Fruit fly (Drosophila melanogaster) whole organism, embryonic: Measurements from ENCODE around the gene CG3566.

ENCODE experiments used
- BtbVII ChIP-seq: fragments of 200-800 bp; sonication (Bioruptor generic); optimal IDR thresholded peaks from 3 replicates; lab custom pipeline; 2017; ENCODE audit warnings: missing biosample characterization, mild to moderate bottlenecking, missing genetic modification characterization
- CG10209 ChIP-seq: fragments of 200-800 bp; sonication (Bioruptor generic); optimal IDR thresholded peaks from 3 replicates; lab custom pipeline; 2017; ENCODE audit warnings: missing biosample characterization, mild to moderate bottlenecking, missing genetic modification characterization, missing genetic modification reagents
- CG10274 ChIP-seq: fragments of 200-800 bp; sonication (Bioruptor generic); optimal IDR thresholded peaks from 3 replicates; lab custom pipeline; 2017; ENCODE audit warnings: missing biosample characterization, mild to moderate bottlenecking, missing genetic modification characterization
- CG11696 ChIP-seq: fragments of 200-800 bp; sonication (Bioruptor generic); IDR thresholded peaks from 2 replicates; pipeline ENCODE4 v1.3.6; 2022; ENCODE audit warnings: missing biosample characterization, missing genetic modification characterization
- CG12219 ChIP-seq: fragments of 200-800 bp; sonication (Bioruptor generic); optimal IDR thresholded peaks from 3 replicates; lab custom pipeline; 2018; ENCODE audit warnings: missing biosample characterization, mild to moderate bottlenecking, missing genetic modification characterization
- CG13424 ChIP-seq: fragments of 200-800 bp; sonication (Bioruptor generic); optimal IDR thresholded peaks from 2 replicates; lab custom pipeline; 2019; ENCODE audit warnings: missing biosample characterization, mild to moderate bottlenecking, missing genetic modification characterization, moderate library complexity
- CG15696 ChIP-seq: fragments of 200-800 bp; sonication (Bioruptor generic); optimal IDR thresholded peaks from 2 replicates; lab custom pipeline; 2019; ENCODE audit warnings: missing biosample characterization, mild to moderate bottlenecking, missing genetic modification characterization, moderate library complexity
- CG17186 ChIP-seq: fragments of 200-800 bp; sonication (Bioruptor generic); optimal IDR thresholded peaks from 3 replicates; lab custom pipeline; 2017; ENCODE audit warnings: missing biosample characterization, missing genetic modification reagents, missing genetic modification characterization
- CG17385 ChIP-seq: fragments of 200-800 bp; sonication (Bioruptor generic); optimal IDR thresholded peaks from 3 replicates; lab custom pipeline; 2018; ENCODE audit warnings: missing biosample characterization, mild to moderate bottlenecking, missing genetic modification characterization
- CG18011 ChIP-seq: fragments of 200-800 bp; sonication (Bioruptor generic); optimal IDR thresholded peaks from 2 replicates; lab custom pipeline; 2017; ENCODE audit warnings: missing biosample characterization, missing genetic modification characterization, mild to moderate bottlenecking, moderate library complexity, missing genotype
- CG2129 ChIP-seq: fragments of 200-800 bp; sonication (Bioruptor generic); IDR thresholded peaks from 2 replicates; pipeline ENCODE4 v1.3.6; 2022; ENCODE audit warnings: missing biosample characterization, missing genetic modification characterization; ENCODE audit not compliant: partially characterized antibody
- CG2202 ChIP-seq: fragments of 200-800 bp; sonication (Bioruptor generic); optimal IDR thresholded peaks from 2 replicates; lab custom pipeline; 2018; ENCODE audit warnings: missing biosample characterization, mild to moderate bottlenecking, missing genetic modification characterization
- CG30403 ChIP-seq: fragments of 200-800 bp; sonication (Bioruptor generic); optimal IDR thresholded peaks from 3 replicates; lab custom pipeline; 2016; ENCODE audit warnings: missing biosample characterization, missing genetic modification characterization
- CG3065 ChIP-seq: fragments of 200-800 bp; sonication (Bioruptor generic); optimal IDR thresholded peaks from 2 replicates; lab custom pipeline; 2016; ENCODE audit warnings: missing biosample characterization, missing genetic modification characterization
- CG6765 ChIP-seq: fragments of 200-800 bp; sonication (Bioruptor generic); optimal IDR thresholded peaks from 3 replicates; lab custom pipeline; 2017; ENCODE audit warnings: missing biosample characterization, mild to moderate bottlenecking, missing genetic modification characterization
- CG6813 ChIP-seq: fragments of 200-800 bp; sonication (Bioruptor generic); optimal IDR thresholded peaks from 2 replicates; lab custom pipeline; 2017; ENCODE audit warnings: missing biosample characterization, missing genetic modification characterization, mild to moderate bottlenecking, moderate library complexity, missing genetic modification reagents
- CG8944 ChIP-seq: fragments of 200-800 bp; sonication (Bioruptor generic); optimal IDR thresholded peaks from 3 replicates; lab custom pipeline; 2016; ENCODE audit warnings: missing biosample characterization, missing genetic modification characterization
- CG9215 ChIP-seq: fragments of 200-800 bp; sonication (Bioruptor generic); IDR thresholded peaks from 2 replicates; pipeline ENCODE4 v1.3.6; 2022; ENCODE audit warnings: missing biosample characterization, missing genetic modification characterization
- D19A ChIP-seq: fragments of 200-800 bp; optimal IDR thresholded peaks from 3 replicates; lab custom pipeline; 2019; ENCODE audit warnings: missing biosample characterization, mild to moderate bottlenecking, missing genetic modification characterization, moderate library complexity
- Dek ChIP-seq: fragments of 200-800 bp; sonication (Bioruptor generic); optimal IDR thresholded peaks from 3 replicates; lab custom pipeline; 2019; ENCODE audit warnings: missing biosample characterization, mild to moderate bottlenecking, missing genetic modification characterization, moderate library complexity
- Doc3 ChIP-seq: fragments of 200-800 bp; sonication (Bioruptor generic); IDR thresholded peaks from 3 replicates; pipeline ENCODE4 v1.3.6; 2022; ENCODE audit warnings: missing biosample characterization, missing genetic modification characterization; ENCODE audit not compliant: partially characterized antibody
- Eip74EF ChIP-seq, 2 experiments: fragments of 200-800 bp in 1 of 2; fragments of >200 bp in 1 of 2; sonication (Bioruptor generic) in 1 of 2; optimal IDR thresholded peaks; 2 replicates each; lab custom pipeline; 2017 to 2019; ENCODE audit warnings: missing biosample characterization in 2 of 2, missing genetic modification characterization in 2 of 2, mild to moderate bottlenecking in 1 of 2, moderate library complexity in 1 of 2
- Fer3 ChIP-seq: fragments of 200-800 bp; sonication (Bioruptor generic); optimal IDR thresholded peaks from 2 replicates; lab custom pipeline; 2018; ENCODE audit warnings: missing biosample characterization, mild to moderate bottlenecking, missing genetic modification characterization, moderate library complexity
- Gsc ChIP-seq: fragments of 200-800 bp; sonication (Bioruptor generic); IDR thresholded peaks from 2 replicates; pipeline ENCODE4 v1.3.6; 2022; ENCODE audit warnings: missing biosample characterization, missing genetic modification characterization
- HHEX ChIP-seq: fragments of 200-800 bp; sonication (Bioruptor generic); optimal IDR thresholded peaks from 3 replicates; lab custom pipeline; 2017; ENCODE audit warnings: missing biosample characterization, mild to moderate bottlenecking, missing genetic modification characterization, missing genetic modification reagents
- Hand ChIP-seq: fragments of 200-800 bp; sonication (Bioruptor generic); optimal IDR thresholded peaks from 2 replicates; lab custom pipeline; 2017; ENCODE audit warnings: mild to moderate bottlenecking, missing biosample characterization, missing genetic modification reagents, missing genetic modification characterization
- Oaz ChIP-seq: fragments of 200-800 bp; sonication (Bioruptor generic); IDR thresholded peaks from 2 replicates; pipeline ENCODE4 v1.3.6; 2022; ENCODE audit warnings: missing biosample characterization, missing genetic modification characterization
- Sry-δ ChIP-seq: fragments of 200-800 bp; sonication (Bioruptor generic); optimal IDR thresholded peaks from 2 replicates; lab custom pipeline; 2016; ENCODE audit warnings: missing biosample characterization, missing genetic modification characterization
- Tbp ChIP-seq: fragments of >200 bp; optimal IDR thresholded peaks from 2 replicates; lab custom pipeline; 2018; ENCODE audit warnings: missing biosample characterization, missing genetic modification characterization
- ap ChIP-seq: fragments of 200-800 bp; sonication (Bioruptor generic); IDR thresholded peaks from 2 replicates; pipeline ENCODE4 v1.3.6; 2022; ENCODE audit warnings: missing biosample characterization, missing genetic modification characterization
- az2 ChIP-seq: fragments of 200-800 bp; sonication (Bioruptor generic); optimal IDR thresholded peaks from 3 replicates; lab custom pipeline; 2016; ENCODE audit warnings: missing biosample characterization, missing genetic modification characterization
- dpn ChIP-seq, 2 experiments: fragments of 200-800 bp; sonication (Bioruptor generic); optimal IDR thresholded peaks; 3 replicates each; lab custom pipeline; 2016; ENCODE audit warnings: missing biosample characterization in 2 of 2, missing genetic modification characterization in 2 of 2
- ems ChIP-seq: fragments of 200-800 bp; sonication (Bioruptor generic); optimal IDR thresholded peaks from 3 replicates; lab custom pipeline; 2016; ENCODE audit warnings: missing biosample characterization, missing genetic modification characterization
- fd64A ChIP-seq: fragments of 200-800 bp; sonication (Bioruptor generic); optimal IDR thresholded peaks from 3 replicates; lab custom pipeline; 2018; ENCODE audit warnings: missing biosample characterization, mild to moderate bottlenecking, missing genetic modification characterization
- fu2 ChIP-seq: fragments of 200-800 bp; sonication (Bioruptor generic); optimal IDR thresholded peaks from 2 replicates; lab custom pipeline; 2016; ENCODE audit warnings: missing biosample characterization, missing genetic modification characterization
- gt ChIP-seq: fragments of 200-800 bp; sonication (Bioruptor generic); IDR thresholded peaks from 2 replicates; pipeline ENCODE4 v1.3.6; 2022; ENCODE audit warnings: missing biosample characterization, missing genetic modification characterization
- insv ChIP-seq, 2 experiments: fragments of 200-800 bp; sonication (Bioruptor generic); optimal IDR thresholded peaks; 3 replicates each; lab custom pipeline; 2016 to 2018; ENCODE audit warnings: missing biosample characterization in 2 of 2, missing genetic modification characterization in 2 of 2
- jigr1 ChIP-seq: fragments of 200-800 bp; sonication (Bioruptor generic); IDR thresholded peaks from 3 replicates; pipeline ENCODE4 v1.3.6; 2022; ENCODE audit warnings: missing biosample characterization, missing genetic modification characterization
- lmd ChIP-seq: fragments of 200-800 bp; sonication (Bioruptor generic); IDR thresholded peaks from 2 replicates; pipeline ENCODE4 v1.3.6; 2022; ENCODE audit warnings: missing biosample characterization, missing genetic modification characterization
- maf-S ChIP-seq: fragments of 200-800 bp; sonication (Bioruptor generic); optimal IDR thresholded peaks from 2 replicates; lab custom pipeline; 2016; ENCODE audit warnings: missing biosample characterization, missing genetic modification characterization
- peb ChIP-seq: fragments of 200-800 bp; sonication (Bioruptor generic); IDR thresholded peaks from 2 replicates; pipeline ENCODE4 v1.3.6; 2022; ENCODE audit warnings: missing biosample characterization, missing genetic modification characterization
- psq ChIP-seq: fragments of 200-800 bp; sonication (Bioruptor generic); optimal IDR thresholded peaks from 2 replicates; lab custom pipeline; 2017; ENCODE audit warnings: missing biosample characterization, missing genetic modification characterization
- repo ChIP-seq: fragments of 200-800 bp; sonication (Bioruptor generic); optimal IDR thresholded peaks from 2 replicates; lab custom pipeline; 2016; ENCODE audit warnings: missing biosample characterization, missing genetic modification characterization
- sc ChIP-seq, 3 experiments: fragments of >200 bp in 2 of 3; fragments of 200-800 bp in 1 of 3; sonication (Bioruptor generic) in 1 of 3; optimal IDR thresholded peaks; 2 replicates in 2 of 3; 3 replicates in 1 of 3; lab custom pipeline; 2017; ENCODE audit warnings: mild to moderate bottlenecking in 1 of 3, missing biosample characterization in 1 of 3, missing genetic modification characterization in 1 of 3, missing genetic modification reagents in 1 of 3
- sd ChIP-seq: fragments of 200-800 bp; sonication (Bioruptor generic); optimal IDR thresholded peaks from 3 replicates; lab custom pipeline; 2018; ENCODE audit warnings: missing biosample characterization, mild to moderate bottlenecking, missing genetic modification characterization, moderate library complexity
- slbo ChIP-seq: fragments of 200-800 bp; sonication (Bioruptor generic); IDR thresholded peaks from 2 replicates; pipeline ENCODE4 v1.3.6; 2022; ENCODE audit warnings: missing biosample characterization, missing genetic modification characterization
- slp2 ChIP-seq: fragments of 200-800 bp; sonication (Bioruptor generic); optimal IDR thresholded peaks from 2 replicates; lab custom pipeline; 2016; ENCODE audit warnings: missing biosample characterization, missing genetic modification characterization
- tup ChIP-seq: fragments of 200-800 bp; sonication (Bioruptor generic); optimal IDR thresholded peaks from 2 replicates; lab custom pipeline; 2016; ENCODE audit warnings: missing biosample characterization, mild to moderate bottlenecking, missing genetic modification characterization, moderate library complexity
- vvl ChIP-seq: fragments of 200-800 bp; sonication (Bioruptor generic); IDR thresholded peaks from 2 replicates; pipeline ENCODE4 v1.3.6; 2022; ENCODE audit warnings: missing biosample characterization, missing genetic modification characterization
- yki ChIP-seq: fragments of >200 bp; optimal IDR thresholded peaks from 3 replicates; lab custom pipeline; 2018

Gene CG3566

dm6 chrX:6263614-6264130, 12.9 kb downstream of the CG3566 start (continued):
- TF ChIP-seq CG6765 (GFP tag; lab: Kevin White, UChicago), result peak; percentile 76
- TF ChIP-seq peb (GFP tag; lab: Robert Waterston, UW), result 0 out of 2 replicates have a peak, but pooled peaks have one; percentile 15
- no peak for TF ChIP-seq sc (optimal IDR thresholded peaks at IDR 0.05; lab: Kevin White, UChicago)
- TF ChIP-seq sc (GFP tag; optimal IDR thresholded peaks at IDR 0.05; lab: Kevin White, UChicago), result peak; percentile 41
- TF ChIP-seq Fer3 (tag; lab: Kevin White, UChicago), result peak; percentile 77
- TF ChIP-seq CG12219, result peak; percentile 83
- TF ChIP-seq CG3065 (GFP tag; lab: Kevin White, UChicago), result no peak
- peak; percentile 77 for TF ChIP-seq CG30403 (GFP tag; lab: Kevin White, UChicago)
- peak; percentile 89 for TF ChIP-seq BtbVII (GFP tag; lab: Kevin White, UChicago)
- peak; percentile 17 for TF ChIP-seq CG17186 (GFP tag; lab: Kevin White, UChicago)
- TF ChIP-seq CG8944 (GFP tag; lab: Kevin White, UChicago), result no peak
- peak; percentile 72 for TF ChIP-seq CG10274 (GFP tag; lab: Kevin White, UChicago)
- peak; percentile 77 for TF ChIP-seq slbo (GFP tag; lab: Robert Waterston, UW)
- TF ChIP-seq CG9215, result peak; percentile 68
- peak in 1 of 2 experiments; percentile 82 for TF ChIP-seq Eip74EF (GFP tag; optimal IDR thresholded peaks at IDR 0.05; lab: Kevin White, UChicago)
- peak; percentile 77 for TF ChIP-seq lmd (GFP tag; lab: Robert Waterston, UW)
- no peak for TF ChIP-seq Gsc
- no peak for TF ChIP-seq CG2129 (GFP tag; lab: Robert Waterston, UW)
- TF ChIP-seq fu2, result peak; percentile 32
- TF ChIP-seq fd64A (GFP tag; lab: Kevin White, UChicago), result peak; percentile 33
- no peak for TF ChIP-seq repo
- TF ChIP-seq dpn (GFP tag; optimal IDR thresholded peaks at IDR 0.05; lab: Kevin White, UChicago), result peak; percentile 42 to 63
- peak; percentile 45 for TF ChIP-seq CG18011 (GFP tag; lab: Kevin White, UChicago)
- peak; percentile 49 for TF ChIP-seq az2 (GFP tag; lab: Kevin White, UChicago)
- peak; percentile 86 for TF ChIP-seq CG11696 (GFP tag; lab: Robert Waterston, UW)
- TF ChIP-seq CG17385 (GFP tag; lab: Kevin White, UChicago), result peak; percentile 77
- TF ChIP-seq yki, result no peak
- 0 out of 3 replicates have a peak, but pooled peaks have one; percentile 20 for TF ChIP-seq jigr1 (GFP tag; lab: Robert Waterston, UW)
- TF ChIP-seq psq, result no peak
- TF ChIP-seq tup (GFP tag; lab: Kevin White, UChicago), result peak; percentile 20
- peak; percentile 17 for TF ChIP-seq CG15696 (tag; lab: Kevin White, UChicago)
- TF ChIP-seq ems (GFP tag; lab: Kevin White, UChicago), result peak; percentile 74
- TF ChIP-seq slp2 (GFP tag; lab: Kevin White, UChicago), result peak; percentile 31
- peak; percentile 77 for TF ChIP-seq D19A (tag; lab: Kevin White, UChicago)
- TF ChIP-seq Tbp (GFP tag; lab: Kevin White, UChicago), result no peak
- 0 out of 2 replicates have a peak, but pooled peaks have one; percentile 25 for TF ChIP-seq ap
- no peak for TF ChIP-seq CG2202 (tag; lab: Kevin White, UChicago)
- no peak for TF ChIP-seq Oaz (GFP tag; lab: Robert Waterston, UW)
- TF ChIP-seq CG10209 (GFP tag; lab: Kevin White, UChicago), result peak; percentile 81
- TF ChIP-seq maf-S (GFP tag; lab: Kevin White, UChicago), result no peak
- TF ChIP-seq CG13424, result peak; percentile 78
- TF ChIP-seq Doc3 (GFP tag; lab: Robert Waterston, UW), result no peak
- TF ChIP-seq HHEX (GFP tag; lab: Kevin White, UChicago), result peak; percentile 82
- TF ChIP-seq Sry-δ, result no peak
- TF ChIP-seq vvl (GFP tag; lab: Robert Waterston, UW), result no peak; the same call in 1 of the 2 replicates
- TF ChIP-seq Hand, result peak; percentile 72
- peak; percentile 74 for TF ChIP-seq CG6813 (GFP tag; lab: Kevin White, UChicago)
- peak; percentile 51 for TF ChIP-seq Dek (tag; lab: Kevin White, UChicago)
- peak; percentile 97 for TF ChIP-seq sd
- peak in 1 of 2 experiments; percentile 36 for TF ChIP-seq insv (GFP tag; optimal IDR thresholded peaks at IDR 0.05; lab: Kevin White, UChicago)
- TF ChIP-seq gt (GFP tag; lab: Robert Waterston, UW), result no peak
